Fruit fly (Drosophila melanogaster): ENCODE data around the gene Tudor-SN.

The Tudor-SN gene

dm6 chr3L:223019-223902 lies 40.9 kb downstream of the Tudor-SN start, which contains the start of the genes pyx and CG33229 (continued):
- TF ChIP-seq kay (GFP tag; optimal IDR thresholded peaks at IDR 0.05) (peak; percentile 68), Mad (GFP tag; optimal IDR thresholded peaks at IDR 0.05) (peak; percentile 89), CG5953 (GFP tag; IDR thresholded peaks at IDR 0.05) (peak; percentile 69), CG33557 (GFP tag; optimal IDR thresholded peaks at IDR 0.05) (peak; percentile 41), ase (GFP tag; IDR thresholded peaks at IDR 0.05) (peak; percentile 71), rib (GFP tag; IDR thresholded peaks at IDR 0.05) (no peak; the same call in 1 of the 2 replicates), nmo (GFP tag; optimal IDR thresholded peaks at IDR 0.05) (peak; percentile 91), dmrt99B (tag; optimal IDR thresholded peaks at IDR 0.05) (peak; percentile 81), z (GFP tag; IDR thresholded peaks at IDR 0.05) (no peak), lbe (GFP tag; optimal IDR thresholded peaks at IDR 0.05) (no peak), CG4854 (GFP tag; optimal IDR thresholded peaks at IDR 0.05) (peak; percentile 80), Chrac-16 (GFP tag; optimal IDR thresholded peaks at IDR 0.05) (peak; percentile 89), Atf-2 (GFP tag; optimal IDR thresholded peaks at IDR 0.05) (peak; percentile 78), Dref (GFP tag; IDR thresholded peaks at IDR 0.05) (peak; percentile 34), twi (tag; optimal IDR thresholded peaks at IDR 0.05) (peak; percentile 77), D19A (tag; optimal IDR thresholded peaks at IDR 0.05) (peak; percentile 76), grau (tag; optimal IDR thresholded peaks at IDR 0.05) (peak; percentile 89), CG6765 (GFP tag; optimal IDR thresholded peaks at IDR 0.05) (peak; percentile 79), pfk (GFP tag; optimal IDR thresholded peaks at IDR 0.05) (no peak), CG33213 (GFP tag; optimal IDR thresholded peaks at IDR 0.05) (peak; percentile 31), slou (GFP tag; optimal IDR thresholded peaks at IDR 0.05) (peak; percentile 76), CG17829 (tag; optimal IDR thresholded peaks at IDR 0.05) (peak; percentile 71), CG15011 (GFP tag; optimal IDR thresholded peaks at IDR 0.05) (peak; percentile 57), ara (GFP tag; IDR thresholded peaks at IDR 0.05) (peak; percentile 58), CG3838 (GFP tag; optimal IDR thresholded peaks at IDR 0.05) (peak; percentile 56), CG12236 (GFP tag; optimal IDR thresholded peaks at IDR 0.05) (no peak), gsb (GFP tag; IDR thresholded peaks at IDR 0.05) (peak; percentile 75), CG18764 (GFP tag; optimal IDR thresholded peaks at IDR 0.05) (peak; percentile 77), CG8765 (GFP tag; IDR thresholded peaks at IDR 0.05) (peak; percentile 52; the same call in 1 of the 2 replicates), wor (GFP tag; IDR thresholded peaks at IDR 0.05) (peak; percentile 68), CG8281 (tag; optimal IDR thresholded peaks at IDR 0.05) (peak; percentile 69), CG30403 (GFP tag; optimal IDR thresholded peaks at IDR 0.05) (peak; percentile 95), sisA (GFP tag; IDR thresholded peaks at IDR 0.05) (peak; percentile 79), CG10209 (GFP tag; optimal IDR thresholded peaks at IDR 0.05) (peak; percentile 85), sens-2 (GFP tag; IDR thresholded peaks at IDR 0.05) (peak; percentile 60), pnt (GFP tag; optimal IDR thresholded peaks at IDR 0.05) (peak; percentile 67), CG8478 (optimal IDR thresholded peaks at IDR 0.05) (no peak), Stat92E (GFP tag; optimal IDR thresholded peaks at IDR 0.05) (no peak), cad (GFP tag; optimal IDR thresholded peaks at IDR 0.05) (no peak), CG13123 (GFP tag; optimal IDR thresholded peaks at IDR 0.05) (peak; percentile 79), Hey (tag; optimal IDR thresholded peaks at IDR 0.05) (peak; percentile 44), CG6689 (GFP tag; IDR thresholded peaks at IDR 0.05) (peak; percentile 80; the same call in 1 of the 2 replicates), otp (GFP tag; IDR thresholded peaks at IDR 0.05) (no peak), Optix (GFP tag; IDR thresholded peaks at IDR 0.05) (peak; percentile 71), CG10462 (GFP tag; optimal IDR thresholded peaks at IDR 0.05) (peak; percentile 47), CG9215 (GFP tag; IDR thresholded peaks at IDR 0.05) (peak; percentile 87), Trl (optimal IDR thresholded peaks at IDR 0.05) (no peak), Trl (GFP tag; optimal IDR thresholded peaks at IDR 0.05) (peak; percentile 70), kni (GFP tag; optimal IDR thresholded peaks at IDR 0.05) (peak; percentile 29), so (GFP tag; IDR thresholded peaks at IDR 0.05) (peak; percentile 60; the same call in 1 of the 3 replicates)
